Fruit fly (Drosophila melanogaster) whole organism, prepupa: ENCODE results near the gene CG34106.
A peak's percentile ranks its signal among the peaks of the same experiment; 100 is the strongest.

Experiments used
- Blimp-1 ChIP-seq: fragments of 200-800 bp; sonication (Bioruptor generic); optimal IDR thresholded peaks from 3 replicates; lab custom pipeline; 2017; ENCODE audit warnings: missing biosample characterization, missing genetic modification characterization, mild to moderate bottlenecking, moderate library complexity, missing genetic modification reagents
- CG1621 ChIP-seq: fragments of 200-800 bp; sonication (Bioruptor generic); optimal IDR thresholded peaks from 3 replicates; lab custom pipeline; 2018; ENCODE audit warnings: missing biosample characterization, mild to moderate bottlenecking, missing genetic modification characterization
- CG3032 ChIP-seq: fragments of 200-800 bp; optimal IDR thresholded peaks from 2 replicates; lab custom pipeline; 2019; ENCODE audit warnings: missing biosample characterization, mild to moderate bottlenecking, missing genetic modification characterization, moderate library complexity
- CG4318 ChIP-seq: fragments of 200-800 bp; sonication (Bioruptor generic); optimal IDR thresholded peaks from 3 replicates; lab custom pipeline; 2017; ENCODE audit warnings: missing biosample characterization, mild to moderate bottlenecking, missing genetic modification characterization
- CG6163 ChIP-seq: fragments of 200-800 bp; sonication (Bioruptor generic); IDR thresholded peaks from 3 replicates; pipeline ENCODE4 v1.3.6; 2022; ENCODE audit warnings: missing biosample characterization, missing genetic modification characterization
- CG6276 ChIP-seq: fragments of 200-800 bp; sonication (Bioruptor generic); optimal IDR thresholded peaks from 2 replicates; lab custom pipeline; 2017; ENCODE audit warnings: missing biosample characterization, mild to moderate bottlenecking, missing genetic modification characterization
- CG6792 ChIP-seq: fragments of 200-800 bp; sonication (Bioruptor generic); optimal IDR thresholded peaks from 3 replicates; lab custom pipeline; 2016; ENCODE audit warnings: missing biosample characterization, missing genetic modification characterization
- CG7368 ChIP-seq: fragments of 200-800 bp; sonication (Bioruptor generic); optimal IDR thresholded peaks from 3 replicates; lab custom pipeline; 2016; ENCODE audit warnings: missing biosample characterization, missing genetic modification characterization
- CG8119 ChIP-seq: fragments of 200-800 bp; sonication (Bioruptor generic); IDR thresholded peaks from 3 replicates; pipeline ENCODE4 v1.3.6; 2022; ENCODE audit warnings: missing biosample characterization, missing genetic modification characterization
- CG8319 ChIP-seq: fragments of 200-800 bp; sonication (Bioruptor generic); optimal IDR thresholded peaks from 3 replicates; lab custom pipeline; 2016; ENCODE audit warnings: missing biosample characterization, missing genetic modification characterization
- Eip78C ChIP-seq: fragments of 200-800 bp; sonication (Bioruptor generic); peaks from one replicate; lab custom pipeline; 2016; ENCODE audit warnings: missing biosample characterization, missing genetic modification characterization
- Ets21C ChIP-seq: fragments of 200-800 bp; sonication (Bioruptor generic); optimal IDR thresholded peaks from 3 replicates; lab custom pipeline; 2016; ENCODE audit warnings: missing biosample characterization, missing genetic modification characterization
- Ets96B ChIP-seq: fragments of 200-800 bp; optimal IDR thresholded peaks from 2 replicates; lab custom pipeline; 2019; ENCODE audit warnings: missing biosample characterization, mild to moderate bottlenecking, missing genetic modification characterization, moderate library complexity
- Gug ChIP-seq: fragments of 200-800 bp; sonication (Bioruptor generic); IDR thresholded peaks from 2 replicates; pipeline ENCODE4 v1.3.6; 2022; ENCODE audit warnings: missing biosample characterization, missing genetic modification characterization
- Met ChIP-seq: fragments of 200-800 bp; sonication (Bioruptor generic); optimal IDR thresholded peaks from 3 replicates; lab custom pipeline; 2016; ENCODE audit warnings: missing biosample characterization, missing genetic modification characterization
- OdsH ChIP-seq: fragments of 200-800 bp; sonication (Bioruptor generic); optimal IDR thresholded peaks from 3 replicates; lab custom pipeline; 2016; ENCODE audit warnings: missing biosample characterization, missing genetic modification characterization
- Smox ChIP-seq: fragments of 200-800 bp; sonication (Bioruptor generic); optimal IDR thresholded peaks from 3 replicates; lab custom pipeline; 2016; ENCODE audit warnings: missing biosample characterization, missing genetic modification characterization
- Sox14 ChIP-seq: fragments of 200-800 bp; sonication (Bioruptor generic); optimal IDR thresholded peaks from 3 replicates; lab custom pipeline; 2016; ENCODE audit warnings: missing biosample characterization, missing genetic modification characterization
- Sox15 ChIP-seq: fragments of 200-800 bp; sonication (Bioruptor generic); optimal IDR thresholded peaks from 3 replicates; lab custom pipeline; 2016; ENCODE audit warnings: missing biosample characterization, missing genetic modification characterization
- cyc ChIP-seq: fragments of 200-800 bp; sonication (Bioruptor generic); optimal IDR thresholded peaks from 3 replicates; lab custom pipeline; 2016; ENCODE audit warnings: missing biosample characterization, missing genetic modification characterization
- dac ChIP-seq: fragments of 200-800 bp; sonication (Bioruptor generic); optimal IDR thresholded peaks from 2 replicates; lab custom pipeline; 2017; ENCODE audit warnings: missing biosample characterization, mild to moderate bottlenecking, missing genetic modification characterization
- dsx ChIP-seq: fragments of 200-800 bp; optimal IDR thresholded peaks from 3 replicates; lab custom pipeline; 2019; ENCODE audit warnings: missing biosample characterization, mild to moderate bottlenecking, missing genetic modification characterization, moderate library complexity; ENCODE audit not compliant: poor library complexity, severe bottlenecking
- fd59A ChIP-seq: fragments of 200-800 bp; sonication (Bioruptor generic); optimal IDR thresholded peaks from 2 replicates; lab custom pipeline; 2017; ENCODE audit warnings: missing biosample characterization, mild to moderate bottlenecking, missing genetic modification characterization, missing genetic modification reagents
- fkh ChIP-seq: fragments of 200-800 bp; sonication (Bioruptor generic); optimal IDR thresholded peaks from 3 replicates; lab custom pipeline; 2017; ENCODE audit warnings: missing biosample characterization, mild to moderate bottlenecking, missing genetic modification characterization, moderate library complexity
- lz ChIP-seq: fragments of 200-800 bp; sonication (Bioruptor generic); optimal IDR thresholded peaks from 3 replicates; lab custom pipeline; 2016; ENCODE audit warnings: missing biosample characterization, missing genetic modification characterization
- salr ChIP-seq, 2 experiments: fragments of 200-800 bp; sonication (Bioruptor generic); optimal IDR thresholded peaks; 3 replicates each; lab custom pipeline; 2016 to 2018; ENCODE audit warnings: missing biosample characterization in 2 of 2, missing genetic modification characterization in 2 of 2, mild to moderate bottlenecking in 1 of 2
- spab ChIP-seq: fragments of 200-800 bp; sonication (Bioruptor generic); optimal IDR thresholded peaks from 2 replicates; lab custom pipeline; 2017; ENCODE audit warnings: missing biosample characterization, mild to moderate bottlenecking, missing genetic modification characterization, missing genetic modification reagents
- svp ChIP-seq: fragments of 200-800 bp; sonication (Bioruptor generic); peaks from one replicate; lab custom pipeline; 2016; ENCODE audit warnings: missing biosample characterization, missing genetic modification characterization
- topi ChIP-seq: fragments of 200-800 bp; sonication (Bioruptor generic); optimal IDR thresholded peaks from 3 replicates; lab custom pipeline; 2016; ENCODE audit warnings: missing biosample characterization, missing genetic modification characterization

Gene CG34106

dm6 chr2L:17159641-17160040 lies 28.8 kb downstream of the CG34106 start:
- no peak for TF ChIP-seq OdsH
- peak; percentile 32 for TF ChIP-seq svp (GFP tag; lab: Kevin White, UChicago)

- TF ChIP-seq salr (GFP tag; optimal IDR thresholded peaks at IDR 0.05; lab: Kevin White, UChicago) (no peak), cyc (GFP tag; lab: Kevin White, UChicago) (no peak), CG4318 (no peak), CG8119 (no peak), topi (GFP tag; lab: Kevin White, UChicago) (no peak)
Measured at dm6 chr2L:17163344-17163743, 32.5 kb downstream of the CG34106 start.

dm6 chr2L:17173181-17173580 lies 42.4 kb downstream of the CG34106 start, which contains the start of gene CG34169:
TSS of gene CG34169 (plus strand) at chr2L:17173481.
- no peak for TF ChIP-seq CG8319 (GFP tag; lab: Kevin White, UChicago)
- TF ChIP-seq dac (GFP tag; lab: Kevin White, UChicago), result no peak
- no peak for TF ChIP-seq fkh
- TF ChIP-seq Smox (GFP tag; lab: Kevin White, UChicago), result no peak
- TF ChIP-seq Gug (GFP tag; lab: Robert Waterston, UW), result no peak
- no peak for TF ChIP-seq Sox15
- no peak for TF ChIP-seq Sox14 (GFP tag; lab: Kevin White, UChicago)
- no peak for TF ChIP-seq spab
- TF ChIP-seq Eip78C, result no peak
- TF ChIP-seq, all 60 proteins: peak for 0

- TF ChIP-seq svp (GFP tag; lab: Kevin White, UChicago) (peak; percentile 13), CG7368 (GFP tag; lab: Kevin White, UChicago) (no peak)
Measured at dm6 chr2L:17176318-17176717, 45.5 kb downstream of the CG34106 start, which contains the start of gene Gr36a. TSS of gene Gr36a (plus strand) at chr2L:17176618.

DNA sequence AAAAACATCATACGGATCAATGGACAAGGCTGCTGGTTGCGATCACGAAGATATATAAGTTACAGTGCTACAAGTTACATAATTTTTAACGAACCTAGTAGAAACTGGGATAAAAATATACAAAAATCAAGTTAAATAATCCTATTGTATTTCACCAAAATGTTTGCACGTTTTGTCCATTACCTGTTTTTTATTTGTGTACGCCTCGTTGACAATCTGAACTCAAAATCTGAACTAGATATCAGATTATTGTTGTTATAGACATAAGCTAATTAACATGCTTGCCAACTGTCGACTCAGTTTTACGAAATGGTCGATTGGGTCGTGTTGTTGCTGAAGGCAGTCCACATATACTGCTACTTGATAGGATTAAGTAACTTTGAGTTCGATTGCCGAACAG lies 47.6 kb downstream of the CG34106 start, which contains the start of gene Gr36b:
TSS of gene Gr36b (plus strand) at position 301 of the 400 bp plus-strand sequence.
- TF ChIP-seq CG6163 (GFP tag; lab: Robert Waterston, UW), result no peak
- TF ChIP-seq Ets21C (GFP tag; lab: Kevin White, UChicago), result no peak
- TF ChIP-seq OdsH, result no peak
- TF ChIP-seq fd59A (GFP tag; lab: Kevin White, UChicago), result no peak
- TF ChIP-seq dsx (GFP tag; lab: Kevin White, UChicago), result no peak
- TF ChIP-seq Sox15, result no peak
- TF ChIP-seq svp (GFP tag; lab: Kevin White, UChicago), result no peak
- no peak for TF ChIP-seq CG1621 (tag; lab: Kevin White, UChicago)
- no peak for TF ChIP-seq Sox14 (GFP tag; lab: Kevin White, UChicago)
- no peak for TF ChIP-seq Ets96B (tag; lab: Kevin White, UChicago)

- TF ChIP-seq Blimp-1 (GFP tag; lab: Kevin White, UChicago), result no peak
- no peak for TF ChIP-seq CG6276 (GFP tag; lab: Kevin White, UChicago)
- no peak for TF ChIP-seq spab
- TF ChIP-seq lz (GFP tag; lab: Kevin White, UChicago), result no peak
- TF ChIP-seq Met (GFP tag; lab: Kevin White, UChicago), result no peak
- no peak for TF ChIP-seq CG3032 (tag; lab: Kevin White, UChicago)
- no peak for TF ChIP-seq Smox (GFP tag; lab: Kevin White, UChicago)
- TF ChIP-seq CG8119, result no peak
Measured at dm6 chr2L:17180038-17180437, 49.2 kb downstream of the CG34106 start, which contains the start of gene Gr36c. TSS of gene Gr36c (plus strand) at chr2L:17180338.

- peak; percentile 11 for TF ChIP-seq svp (GFP tag; lab: Kevin White, UChicago)
- TF ChIP-seq CG6792 (GFP tag; lab: Kevin White, UChicago), result no peak
- TF ChIP-seq, all 60 proteins: peak for 1
Measured at dm6 chr2L:17181638-17182037, 50.8 kb downstream of the CG34106 start, which contains the start of gene Grl36a. TSS of gene Grl36a (plus strand) at chr2L:17181938.
